Worm (Caenorhabditis elegans) whole organism, L4 larva: ENCODE results near the gene dop-5.
A peak's percentile ranks its signal among the peaks of the same experiment; 100 is the strongest.

Experiments
- F26F4.8 ChIP-seq: fragments of 200-800 bp; sonication (Bioruptor generic); conservative IDR thresholded peaks from 2 replicates; pipeline ENCODE4 v1.3.6; 2022; ENCODE audit warnings: missing genetic modification characterization, missing compliant biosample characterization
- F49E8.2 ChIP-seq: sonication (generic microtip); optimal IDR thresholded peaks from 2 replicates; lab custom pipeline; 2016; ENCODE audit warnings: missing compliant biosample characterization, mild to moderate bottlenecking, missing genetic modification characterization, borderline replicate concordance
- T26A8.4 ChIP-seq: fragments of 200-800 bp; sonication (Bioruptor generic); IDR thresholded peaks from 2 replicates; pipeline ENCODE4 v1.3.6; 2022; ENCODE audit warnings: missing genetic modification characterization, missing compliant biosample characterization
- Y75B8A.6 ChIP-seq: fragments of 200-800 bp; sonication (Bioruptor generic); IDR thresholded peaks from 2 replicates; pipeline ENCODE4 v1.3.6; 2022; ENCODE audit warnings: missing genetic modification reagents, missing genetic modification characterization, missing compliant biosample characterization
- ama-1 ChIP-seq: fragments of 150-350 bp; optimal IDR thresholded peaks from 2 replicates; lab custom pipeline; 2014; ENCODE audit warnings: inconsistent platforms, mixed read lengths
- ceh-20 ChIP-seq: fragments of 200-800 bp; sonication (Bioruptor generic); IDR thresholded peaks from 2 replicates; pipeline ENCODE4 v1.3.6; 2022; ENCODE audit warnings: missing genetic modification reagents, missing genetic modification characterization, missing compliant biosample characterization
- ceh-28 ChIP-seq: fragments of 150-350 bp; optimal IDR thresholded peaks from 2 replicates; lab custom pipeline; 2014; ENCODE audit warnings: missing biosample characterization, missing genetic modification reagents, missing genetic modification characterization
- ces-1 ChIP-seq: fragments of 150-350 bp; sonication (generic microtip); optimal IDR thresholded peaks from 4 replicates; lab custom pipeline; 2014; ENCODE audit warnings: missing biosample characterization, missing genetic modification reagents, missing genetic modification characterization
- ctbp-1 ChIP-seq: fragments of 200-800 bp; sonication (Bioruptor generic); IDR thresholded peaks from 2 replicates; pipeline ENCODE4 v1.3.6; 2022; ENCODE audit warnings: missing genetic modification reagents, missing genetic modification characterization, missing compliant biosample characterization
- daf-19 ChIP-seq: fragments of 200-800 bp; sonication (Bioruptor generic); conservative IDR thresholded peaks from 2 replicates; pipeline ENCODE4 v1.3.6; 2022; ENCODE audit warnings: missing genetic modification characterization, missing compliant biosample characterization
- dmd-8 ChIP-seq: fragments of 200-800 bp; sonication (Bioruptor generic); IDR thresholded peaks from 2 replicates; pipeline ENCODE4 v1.3.6; 2022; ENCODE audit warnings: missing genetic modification characterization, missing compliant biosample characterization
- dmd-9 ChIP-seq: fragments of 200-800 bp; sonication (Bioruptor generic); IDR thresholded peaks from 2 replicates; pipeline ENCODE4 v1.3.6; 2022; ENCODE audit warnings: missing genetic modification reagents, missing genetic modification characterization, missing compliant biosample characterization
- dve-1 ChIP-seq: sonication (generic microtip); optimal IDR thresholded peaks from 2 replicates; lab custom pipeline; 2017; ENCODE audit warnings: antibody characterized with exemption, mild to moderate bottlenecking, missing genetic modification characterization, missing compliant biosample characterization; ENCODE audit not compliant: insufficient read depth
- egl-43 ChIP-seq: fragments of 200-800 bp; sonication (Bioruptor generic); IDR thresholded peaks from 2 replicates; pipeline ENCODE4 v1.3.6; 2022; ENCODE audit warnings: missing genetic modification reagents, missing genetic modification characterization, missing compliant biosample characterization
- fkh-10 ChIP-seq: fragments of 150-350 bp; optimal IDR thresholded peaks from 2 replicates; lab custom pipeline; 2014; ENCODE audit warnings: missing biosample characterization, missing genetic modification reagents, missing genetic modification characterization
- jun-1 ChIP-seq: fragments of 150-350 bp; optimal IDR thresholded peaks from 2 replicates; lab custom pipeline; 2014; ENCODE audit warnings: missing biosample characterization, missing genetic modification reagents, missing genetic modification characterization
- lin-1 ChIP-seq: fragments of 200-800 bp; sonication (Bioruptor generic); IDR thresholded peaks from 2 replicates; pipeline ENCODE4 v1.3.6; 2022; ENCODE audit warnings: missing genetic modification reagents, missing genetic modification characterization, missing compliant biosample characterization
- lin-13 ChIP-seq: fragments of 150-350 bp; optimal IDR thresholded peaks from 2 replicates; lab custom pipeline; 2014; ENCODE audit warnings: missing biosample characterization, missing genetic modification reagents, missing genetic modification characterization
- lin-38 ChIP-seq: fragments of 200-800 bp; sonication (Bioruptor generic); IDR thresholded peaks from 2 replicates; pipeline ENCODE4 v1.3.6; 2022; ENCODE audit warnings: missing genetic modification reagents, missing genetic modification characterization, missing compliant biosample characterization
- lin-39 ChIP-seq: fragments of 150-350 bp; optimal IDR thresholded peaks from 2 replicates; lab custom pipeline; 2014; ENCODE audit warnings: missing biosample characterization, missing genetic modification reagents, missing genetic modification characterization
- lsy-2 ChIP-seq, 2 experiments: fragments of 150-350 bp in 1 of 2; sonication (generic microtip) in 1 of 2; optimal IDR thresholded peaks; 2 replicates each; lab custom pipeline; 2014 to 2017; ENCODE audit warnings: missing biosample characterization in 2 of 2, missing genetic modification characterization in 2 of 2
- mdl-1 ChIP-seq, 2 experiments: fragments of 150-350 bp in 1 of 2; sonication (generic microtip) in 1 of 2; optimal IDR thresholded peaks; 2 replicates each; lab custom pipeline; 2014 to 2017; ENCODE audit warnings: missing biosample characterization in 2 of 2, missing genetic modification characterization in 2 of 2
- mdt-29 ChIP-seq: fragments of 200-800 bp; sonication (Bioruptor generic); IDR thresholded peaks from 2 replicates; pipeline ENCODE4 v1.3.6; 2022; ENCODE audit warnings: missing genetic modification reagents, missing genetic modification characterization, missing compliant biosample characterization
- mep-1 ChIP-seq: fragments of 150-350 bp; sonication (generic microtip); optimal IDR thresholded peaks from 3 replicates; lab custom pipeline; 2014; ENCODE audit warnings: missing biosample characterization, missing genetic modification characterization
- mes-2 ChIP-seq: sonication (generic microtip); optimal IDR thresholded peaks from 2 replicates; lab custom pipeline; 2016; ENCODE audit warnings: missing genotype, mild to moderate bottlenecking, missing genetic modification characterization, missing compliant biosample characterization; ENCODE audit not compliant: poor library complexity, severe bottlenecking
- nhr-10 ChIP-seq: fragments of 150-350 bp; optimal IDR thresholded peaks from 2 replicates; lab custom pipeline; 2014; ENCODE audit warnings: missing biosample characterization, missing genetic modification characterization
- nhr-28 ChIP-seq: fragments of 150-350 bp; optimal IDR thresholded peaks from 2 replicates; lab custom pipeline; 2014; ENCODE audit warnings: missing biosample characterization, missing genetic modification characterization
- nhr-48 ChIP-seq: sonication (generic microtip); optimal IDR thresholded peaks from 2 replicates; lab custom pipeline; 2016; ENCODE audit warnings: mild to moderate bottlenecking, missing genetic modification characterization, missing compliant biosample characterization
- nhr-76 ChIP-seq: fragments of 150-350 bp; optimal IDR thresholded peaks from 2 replicates; lab custom pipeline; 2014; ENCODE audit warnings: missing biosample characterization, missing genetic modification characterization
- pha-4 ChIP-seq, 2 experiments: fragments of 150-350 bp in 1 of 2; fragments of 200-800 bp in 1 of 2; sonication (Bioruptor generic) in 1 of 2; IDR thresholded peaks in 1 of 2; optimal IDR thresholded peaks in 1 of 2; 2 replicates each; pipeline versions ENCODE4 v1.3.6 to Lab custom; 2014 to 2022; ENCODE audit warnings: missing genetic modification characterization in 2 of 2, missing genetic modification reagents in 2 of 2, missing biosample characterization in 1 of 2, missing compliant biosample characterization in 1 of 2
- php-3 ChIP-seq: fragments of 200-800 bp; sonication (Bioruptor generic); IDR thresholded peaks from 2 replicates; pipeline ENCODE4 v1.3.6; 2022; ENCODE audit warnings: missing genetic modification reagents, missing genetic modification characterization, missing compliant biosample characterization
- pqm-1 ChIP-seq: sonication (generic microtip); optimal IDR thresholded peaks from 2 replicates; lab custom pipeline; 2017; ENCODE audit warnings: missing biosample characterization, missing genetic modification characterization
- sdz-12 ChIP-seq: fragments of 200-800 bp; sonication (Bioruptor generic); optimal IDR thresholded peaks from 2 replicates; lab custom pipeline; 2018; ENCODE audit warnings: mild to moderate bottlenecking, missing genetic modification characterization, missing compliant biosample characterization
- set-16 ChIP-seq: fragments of 200-800 bp; sonication (Bioruptor generic); IDR thresholded peaks from 2 replicates; pipeline ENCODE4 v1.3.6; 2022; ENCODE audit warnings: missing genetic modification reagents, missing genetic modification characterization, missing compliant biosample characterization
- snpc-4 ChIP-seq: fragments of 150-350 bp; optimal IDR thresholded peaks from 2 replicates; lab custom pipeline; 2014; ENCODE audit warnings: missing biosample characterization, missing genetic modification characterization
- spr-1 ChIP-seq: sonication (generic microtip); optimal IDR thresholded peaks from 2 replicates; lab custom pipeline; 2016; ENCODE audit warnings: mild to moderate bottlenecking, missing genetic modification characterization, missing compliant biosample characterization
- tra-1 ChIP-seq: fragments of 200-800 bp; sonication (Bioruptor generic); IDR thresholded peaks from 2 replicates; pipeline ENCODE4 v1.3.6; 2022; ENCODE audit warnings: missing genetic modification reagents, missing genetic modification characterization, missing compliant biosample characterization
- unc-39 ChIP-seq: sonication (generic microtip); optimal IDR thresholded peaks from 2 replicates; lab custom pipeline; 2017; ENCODE audit warnings: missing biosample characterization, missing genetic modification characterization
- unc-62 ChIP-seq, 3 experiments: fragments of 150-350 bp in 1 of 3; sonication (generic microtip); optimal IDR thresholded peaks in 2 of 3; peaks in 1 of 3; 1 replicate in 1 of 3; 2 replicates in 2 of 3; lab custom pipeline; 2014 to 2017; ENCODE audit warnings: missing biosample characterization in 3 of 3, missing genetic modification characterization in 3 of 3, missing genetic modification reagents in 3 of 3, missing genotype in 1 of 3
- zag-1 ChIP-seq: fragments of 150-350 bp; optimal IDR thresholded peaks from 2 replicates; lab custom pipeline; 2014; ENCODE audit warnings: missing biosample characterization, missing genetic modification characterization
- zfp-2 ChIP-seq: sonication (generic microtip); optimal IDR thresholded peaks from 2 replicates; lab custom pipeline; 2016; ENCODE audit warnings: mild to moderate bottlenecking, missing genetic modification characterization, missing compliant biosample characterization
- ztf-11 ChIP-seq: fragments of 150-350 bp; optimal IDR thresholded peaks from 2 replicates; lab custom pipeline; 2014; ENCODE audit warnings: missing biosample characterization, missing genetic modification characterization

Gene dop-5

DNA sequence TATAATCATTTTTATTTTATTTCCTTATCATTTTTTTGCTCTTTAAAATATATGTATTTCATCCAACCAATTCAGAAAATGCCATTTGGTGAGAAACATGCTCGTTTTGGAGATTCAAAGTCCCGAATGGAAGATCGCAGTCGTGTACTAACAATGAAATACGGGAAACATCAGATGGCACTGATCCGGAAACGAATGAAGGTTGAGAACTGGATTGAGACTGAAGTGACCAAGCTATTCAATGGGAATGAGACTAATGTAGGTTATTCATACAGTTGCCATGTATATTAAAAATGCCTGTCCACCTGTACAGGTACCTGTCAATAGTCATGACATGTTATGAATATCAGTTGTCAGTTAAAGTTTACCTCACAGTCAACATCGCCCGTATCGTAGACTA lies 17.0 kb upstream of the dop-5 start, which contains the start of gene F55C10.5:
Gene F55C10.5, plus strand, starts transcription at position 74 of the 400 bp plus-strand sequence.
- no peak for TF ChIP-seq pqm-1 (tag; lab: Kevin White, UChicago)
- TF ChIP-seq ztf-11 (tag; lab: Kevin White, UChicago) = no peak
- no peak for TF ChIP-seq mep-1 (tag; lab: Kevin White, UChicago)
- TF ChIP-seq nhr-76 = no peak
- peak in 1 of 2 experiments; percentile 94 for TF ChIP-seq unc-62 (GFP tag; optimal IDR thresholded peaks at IDR 0.05 in 1 of 2; lab: Kevin White, UChicago)
- no peak for TF ChIP-seq unc-62 (tag; optimal IDR thresholded peaks at IDR 0.05; lab: Kevin White, UChicago)

DNA sequence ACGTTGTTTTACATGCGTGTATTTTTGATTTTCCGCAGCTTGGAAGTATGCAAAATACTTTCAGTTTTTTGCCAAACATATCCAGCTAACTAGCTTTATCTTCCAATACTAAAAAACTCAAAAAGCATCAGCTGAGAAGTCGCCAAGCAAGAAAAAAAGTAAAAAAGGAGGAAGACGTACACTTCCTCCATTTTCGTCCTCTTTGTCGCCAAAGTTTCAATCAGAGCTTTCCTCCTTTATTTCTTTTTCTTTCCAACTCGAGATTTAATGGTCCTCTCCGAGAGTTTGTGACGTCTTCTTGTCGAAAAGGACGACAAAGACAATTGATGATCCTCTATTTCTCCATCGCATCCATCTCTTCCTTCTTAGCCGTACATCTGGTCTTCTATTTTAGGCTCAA lies 14.5 kb upstream of the dop-5 start:
- TF ChIP-seq unc-62 (GFP tag; optimal IDR thresholded peaks at IDR 0.05 in 1 of 2; lab: Kevin White, UChicago) (peak in 1 of 2 experiments; percentile 68), unc-62 (tag; optimal IDR thresholded peaks at IDR 0.05; lab: Kevin White, UChicago) (no peak), ceh-28 (tag; lab: Kevin White, UChicago) (no peak), lsy-2 (tag; optimal IDR thresholded peaks at IDR 0.05; lab: Kevin White, UChicago) (no peak), T26A8.4 (GFP tag; lab: Robert Waterston, UW) (no peak), ama-1 (lab: Kevin White, UChicago) (no peak), lin-38 (no peak), F26F4.8 (GFP tag; lab: Robert Waterston, UW) (no peak), zfp-2 (tag; lab: Kevin White, UChicago) (no peak), fkh-10 (GFP tag; lab: Kevin White, UChicago) (peak; percentile 38), egl-43 (GFP tag; lab: Robert Waterston, UW) (no peak)
- TF ChIP-seq, all 104 proteins: peak for 2

DNA sequence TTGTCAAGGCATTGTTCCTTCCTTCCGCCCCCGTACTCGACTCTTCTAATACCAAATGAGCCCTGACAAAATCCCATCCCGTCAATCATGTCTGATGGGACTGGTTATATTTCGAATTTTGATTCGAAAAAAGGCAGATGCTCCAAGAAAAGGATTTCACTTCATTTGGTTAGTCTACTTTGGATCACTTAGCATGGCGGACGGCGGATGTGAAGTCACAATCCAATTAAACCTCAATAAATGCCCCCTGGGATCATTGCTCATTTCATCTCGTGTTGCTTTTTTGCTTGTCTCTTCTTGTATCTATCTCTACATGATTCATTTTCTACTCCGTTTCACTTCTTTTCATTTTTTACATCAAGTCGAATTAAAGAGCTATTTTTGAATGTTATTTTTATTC lies 13.3 kb upstream of the dop-5 start:
- TF ChIP-seq ceh-20 (GFP tag; lab: Robert Waterston, UW) (peak; percentile 32; the same call in 1 of the 2 replicates), lin-39 (tag; lab: Kevin White, UChicago) (no peak)

DNA sequence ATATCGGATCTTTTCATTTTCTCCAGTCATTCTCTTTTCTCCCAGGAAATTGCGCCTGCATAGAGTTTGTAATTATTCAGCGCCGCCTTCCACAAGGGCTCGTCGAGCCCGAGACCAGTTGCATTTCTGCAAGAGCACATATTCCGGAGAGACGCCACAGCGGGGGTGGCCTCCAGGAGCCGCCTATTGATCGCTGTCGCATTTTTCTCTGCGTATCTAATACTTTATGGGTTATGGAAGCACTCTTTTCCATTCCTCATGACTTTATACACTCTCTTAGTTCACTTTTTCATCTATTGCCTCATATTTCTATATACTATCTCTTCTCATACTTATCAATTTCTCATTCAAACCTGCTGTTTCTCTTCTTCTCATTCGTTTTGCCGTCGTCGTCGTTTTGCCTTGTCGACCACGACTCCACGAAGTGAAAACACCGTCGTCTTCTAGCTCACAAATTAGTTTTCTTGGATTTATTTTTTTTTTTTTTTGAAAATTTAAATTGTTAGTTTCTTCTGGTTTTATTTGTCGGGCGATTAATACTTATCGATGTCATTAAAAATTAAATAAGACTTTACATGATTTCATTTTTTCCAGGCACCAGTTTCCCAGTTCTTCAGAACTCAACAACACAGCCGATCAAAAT lies 9.2 kb upstream of the dop-5 start, which contains the start of gene cnb-1:
Gene cnb-1, plus strand, starts transcription at position 593 of the 643 bp plus-strand sequence.
- no peak for TF ChIP-seq unc-39 (tag; lab: Kevin White, UChicago)
- no peak for TF ChIP-seq snpc-4 (tag; lab: Kevin White, UChicago)
- peak; percentile 47; the same call in 1 of the 2 replicates for TF ChIP-seq pha-4 (GFP tag; IDR thresholded peaks at IDR 0.05; lab: Robert Waterston, UW)
- TF ChIP-seq pha-4 (tag; optimal IDR thresholded peaks at IDR 0.05; lab: Kevin White, UChicago) = no peak
- no peak for TF ChIP-seq php-3 (GFP tag; lab: Robert Waterston, UW)
- no peak for TF ChIP-seq jun-1
- TF ChIP-seq mdt-29 (GFP tag; lab: Robert Waterston, UW) = no peak
- no peak for TF ChIP-seq nhr-10 (tag; lab: Kevin White, UChicago)
- TF ChIP-seq zag-1 = no peak
- 0 out of 2 replicates have a peak, but pooled peaks have one; percentile 59 for TF ChIP-seq ctbp-1 (GFP tag; lab: Robert Waterston, UW)
- TF ChIP-seq ceh-20 (GFP tag; lab: Robert Waterston, UW) = peak; percentile 57; the same call in 1 of the 2 replicates
- no peak for TF ChIP-seq nhr-48 (tag; lab: Kevin White, UChicago)
- no peak; the same call in none of the 2 replicates for TF ChIP-seq set-16 (GFP tag; lab: Robert Waterston, UW)
- no peak for TF ChIP-seq lin-1 (GFP tag; lab: Robert Waterston, UW)
- TF ChIP-seq F49E8.2 (tag; lab: Kevin White, UChicago) = no peak
- TF ChIP-seq egl-43 (GFP tag; lab: Robert Waterston, UW) = peak; percentile 73; the same call in 1 of the 2 replicates
- peak; percentile 3 for TF ChIP-seq spr-1 (tag; lab: Kevin White, UChicago)
- TF ChIP-seq mes-2 (tag; lab: Kevin White, UChicago) = peak; percentile 29
- no peak for TF ChIP-seq sdz-12 (GFP tag; lab: Kevin White, UChicago)
- peak; percentile 14 for TF ChIP-seq ces-1 (GFP tag; lab: Kevin White, UChicago)
- peak; percentile 42 for TF ChIP-seq dve-1 (tag; lab: Kevin White, UChicago)
- peak; percentile 51 for TF ChIP-seq ceh-28 (tag; lab: Kevin White, UChicago)
- TF ChIP-seq nhr-28 = peak; percentile 6
- 0 out of 2 replicates have a peak, but pooled peaks have one; percentile 26 for TF ChIP-seq tra-1
- TF ChIP-seq mdl-1 (tag; optimal IDR thresholded peaks at IDR 0.05; lab: Kevin White, UChicago) = peak in 1 of 2 experiments; percentile 8
- peak; percentile 54 for TF ChIP-seq fkh-10 (GFP tag; lab: Kevin White, UChicago)
- no peak for TF ChIP-seq dmd-9
- TF ChIP-seq lin-13 (GFP tag; lab: Kevin White, UChicago) = no peak
- no peak for TF ChIP-seq Y75B8A.6 (GFP tag; lab: Robert Waterston, UW)
- no peak for TF ChIP-seq dmd-8 (GFP tag; lab: Robert Waterston, UW)
- no peak for TF ChIP-seq daf-19 (GFP tag; lab: Robert Waterston, UW)
- peak in 1 of 2 experiments; percentile 79 for TF ChIP-seq lsy-2 (tag; optimal IDR thresholded peaks at IDR 0.05; lab: Kevin White, UChicago)
